Fruit fly (Drosophila melanogaster) S2 (cell line): ENCODE measurements around the gene cib.

Source experiments
- CG8478 ChIP-seq: fragments of >200 bp; optimal IDR thresholded peaks from 2 replicates; lab custom pipeline; 2018
- CTCF ChIP-seq, 2 experiments: fragments of >200 bp; optimal IDR thresholded peaks; 2 replicates each; lab custom pipeline; 2018

The cib gene

DNA sequence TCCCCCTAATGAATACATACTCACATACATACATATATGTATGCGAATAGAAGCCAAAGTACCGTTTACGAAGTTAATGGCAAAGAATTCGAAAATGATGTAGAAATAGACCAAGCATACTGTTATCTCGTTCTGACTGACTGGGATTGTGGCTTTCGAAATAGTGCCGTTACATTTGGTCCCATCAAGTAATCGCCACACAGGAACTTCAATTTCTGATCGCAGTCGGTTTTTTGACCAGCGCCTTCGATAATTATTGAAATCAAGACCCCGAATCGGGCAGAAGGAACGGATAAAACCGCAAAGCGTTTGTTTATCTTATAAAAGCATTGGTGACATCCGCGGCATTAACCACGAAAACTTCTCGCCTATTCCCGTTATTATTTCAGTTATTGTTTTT is 13.7 kb downstream of the cib start:
- TF ChIP-seq CTCF (optimal IDR thresholded peaks at IDR 0.05; lab: Kevin White, UChicago) (no peak), CG8478 (lab: Kevin White, UChicago) (no peak)

DNA sequence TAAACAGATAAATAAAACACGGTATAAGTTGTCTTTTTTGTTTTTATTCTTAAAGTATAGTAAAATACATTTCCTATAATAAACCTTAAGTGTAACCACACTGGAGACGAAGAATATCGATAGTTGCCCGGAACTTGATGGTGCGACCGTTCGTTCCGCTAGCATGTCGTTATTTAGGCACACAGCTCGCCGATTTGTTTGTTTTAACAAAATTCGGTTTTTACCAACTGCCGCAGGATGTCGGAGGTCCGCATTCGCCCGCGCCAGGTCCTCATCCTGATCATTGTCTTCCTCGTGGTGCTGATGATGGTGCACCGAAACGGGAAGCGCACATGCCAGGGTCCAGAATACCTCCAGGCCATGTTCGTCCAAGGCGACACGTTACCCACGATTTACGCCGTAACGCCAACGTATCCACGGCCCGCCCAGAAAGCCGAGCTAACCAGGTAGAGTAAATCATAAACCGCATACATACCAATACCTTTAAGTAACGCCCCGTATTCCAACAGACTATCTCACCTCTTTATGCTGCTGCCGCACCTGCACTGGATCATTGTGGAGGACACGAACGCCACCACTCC is 25.2 kb downstream of the cib start, which contains the start of gene GlcAT-I:
Gene GlcAT-I (plus strand): TSS at position 163 of the 581 bp plus-strand sequence.
- TF ChIP-seq CTCF (optimal IDR thresholded peaks at IDR 0.05; lab: Kevin White, UChicago), result no peak
- no peak for TF ChIP-seq CG8478 (lab: Kevin White, UChicago)

DNA sequence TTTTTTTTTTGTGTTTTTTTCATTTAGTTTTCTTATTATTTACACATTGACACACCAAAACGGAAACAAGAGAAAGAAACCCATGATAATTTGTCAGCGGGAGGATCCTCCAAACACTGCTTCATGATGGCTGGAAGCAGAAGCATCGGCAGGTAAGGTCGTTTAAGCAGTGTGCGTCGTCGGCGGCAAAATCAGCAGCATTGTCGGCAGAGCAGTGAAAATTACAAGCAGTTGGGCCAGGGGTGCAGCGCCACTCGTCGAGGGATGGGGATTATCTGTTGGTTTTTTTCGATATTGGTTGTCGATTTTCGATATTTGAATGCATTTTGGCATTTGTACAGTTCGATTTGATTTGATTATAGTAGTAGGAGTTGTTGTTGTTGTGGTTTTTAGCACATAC is 33.1 kb downstream of the cib start:
- TF ChIP-seq CG8478 (lab: Kevin White, UChicago) (no peak), CTCF (optimal IDR thresholded peaks at IDR 0.05; lab: Kevin White, UChicago) (no peak)

DNA sequence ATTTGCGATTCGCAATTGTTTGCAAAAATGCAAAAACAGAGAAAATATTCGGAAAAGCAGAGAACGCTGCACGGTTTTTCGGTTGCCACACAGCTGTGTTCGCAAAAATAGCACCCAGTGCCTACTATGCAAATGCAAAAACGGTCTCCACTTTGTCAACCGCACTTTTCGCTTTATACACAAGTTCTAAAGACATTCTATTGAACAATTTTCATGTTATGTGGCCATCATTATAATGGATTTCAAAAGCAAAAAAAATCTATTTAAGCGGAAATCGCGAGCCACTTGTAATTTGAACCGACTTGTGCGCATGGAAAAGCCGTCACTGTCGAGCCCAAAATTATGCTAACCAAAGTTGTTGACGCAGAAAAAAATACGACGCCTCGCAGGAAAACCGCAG is 45.1 kb downstream of the cib start:
- TF ChIP-seq CTCF (optimal IDR thresholded peaks at IDR 0.05; lab: Kevin White, UChicago), result no peak
- no peak for TF ChIP-seq CG8478 (lab: Kevin White, UChicago)
